Fruit fly (Drosophila melanogaster) whole organism, embryonic: Measurements from ENCODE around the gene Jon66Cii.

Source experiments
- CG10543 ChIP-seq: fragments of 200-800 bp; sonication (Bioruptor generic); optimal IDR thresholded peaks from 3 replicates; lab custom pipeline; 2017; ENCODE audit warnings: missing biosample characterization, mild to moderate bottlenecking, missing genetic modification characterization, moderate library complexity
- CG12071 ChIP-seq: fragments of 200-800 bp; sonication (Bioruptor generic); optimal IDR thresholded peaks from 3 replicates; lab custom pipeline; 2018; ENCODE audit warnings: missing biosample characterization, mild to moderate bottlenecking, missing genetic modification characterization
- CG12744 ChIP-seq: fragments of 200-800 bp; sonication (Bioruptor generic); optimal IDR thresholded peaks from 2 replicates; lab custom pipeline; 2016; ENCODE audit warnings: missing biosample characterization, missing genetic modification characterization
- CG13123 ChIP-seq: fragments of 200-800 bp; sonication (Bioruptor generic); optimal IDR thresholded peaks from 2 replicates; lab custom pipeline; 2016; ENCODE audit warnings: missing biosample characterization, missing genetic modification characterization
- CG13287 ChIP-seq: fragments of 200-800 bp; sonication (Bioruptor generic); IDR thresholded peaks from 2 replicates; pipeline ENCODE4 v1.3.6; 2022; ENCODE audit warnings: missing biosample characterization, missing genetic modification characterization; ENCODE audit not compliant: partially characterized antibody
- CG16815 ChIP-seq: fragments of 200-800 bp; sonication (Bioruptor generic); optimal IDR thresholded peaks from 3 replicates; lab custom pipeline; 2017; ENCODE audit warnings: missing biosample characterization, mild to moderate bottlenecking, missing genetic modification characterization
- CG17802 ChIP-seq: fragments of 200-800 bp; sonication (Bioruptor generic); optimal IDR thresholded peaks from 2 replicates; lab custom pipeline; 2018; ENCODE audit warnings: missing biosample characterization, mild to moderate bottlenecking, missing genetic modification characterization, moderate library complexity
- CG17829 ChIP-seq: fragments of 200-800 bp; optimal IDR thresholded peaks from 2 replicates; lab custom pipeline; 2019; ENCODE audit warnings: missing biosample characterization, mild to moderate bottlenecking, missing genetic modification characterization, moderate library complexity
- CG2116 ChIP-seq: fragments of 200-800 bp; sonication (Bioruptor generic); optimal IDR thresholded peaks from 3 replicates; lab custom pipeline; 2018; ENCODE audit warnings: missing biosample characterization, mild to moderate bottlenecking, missing genetic modification characterization
- CG31365 ChIP-seq: fragments of 200-800 bp; sonication (Bioruptor generic); optimal IDR thresholded peaks from 2 replicates; lab custom pipeline; 2018; ENCODE audit warnings: missing biosample characterization, mild to moderate bottlenecking, missing genetic modification characterization
- CG31388 ChIP-seq: fragments of 200-800 bp; sonication (Bioruptor generic); optimal IDR thresholded peaks from 2 replicates; lab custom pipeline; 2016; ENCODE audit warnings: missing biosample characterization, missing genetic modification characterization
- CG3281 ChIP-seq: fragments of 200-800 bp; sonication (Bioruptor generic); optimal IDR thresholded peaks from 3 replicates; lab custom pipeline; 2017; ENCODE audit warnings: missing biosample characterization, mild to moderate bottlenecking, missing genetic modification characterization
- CG4360 ChIP-seq: fragments of 200-800 bp; sonication (Bioruptor generic); IDR thresholded peaks from 2 replicates; pipeline ENCODE4 v1.3.6; 2022; ENCODE audit warnings: missing biosample characterization, missing genetic modification characterization
- CG43689 ChIP-seq: fragments of 200-800 bp; sonication (Bioruptor generic); IDR thresholded peaks from 2 replicates; pipeline ENCODE4 v1.3.6; 2022; ENCODE audit warnings: missing biosample characterization, missing genetic modification characterization
- CG4707 ChIP-seq: fragments of 200-800 bp; sonication (Bioruptor generic); optimal IDR thresholded peaks from 2 replicates; lab custom pipeline; 2018; ENCODE audit warnings: missing biosample characterization, mild to moderate bottlenecking, missing genetic modification characterization, moderate library complexity
- CG6175 ChIP-seq: fragments of 200-800 bp; sonication (Bioruptor generic); IDR thresholded peaks from 3 replicates; pipeline ENCODE4 v1.3.6; 2022; ENCODE audit warnings: missing biosample characterization, missing genetic modification characterization
- CG6683 ChIP-seq: fragments of 200-800 bp; sonication (Bioruptor generic); optimal IDR thresholded peaks from 2 replicates; lab custom pipeline; 2017; ENCODE audit warnings: missing biosample characterization, mild to moderate bottlenecking, missing genetic modification characterization, missing genetic modification reagents
- CG9727 ChIP-seq: fragments of 200-800 bp; sonication (Bioruptor generic); optimal IDR thresholded peaks from 3 replicates; lab custom pipeline; 2017; ENCODE audit warnings: missing biosample characterization, mild to moderate bottlenecking, missing genetic modification characterization
- CHES-1-like ChIP-seq: fragments of 200-800 bp; sonication (Bioruptor generic); optimal IDR thresholded peaks from 2 replicates; lab custom pipeline; 2016; ENCODE audit warnings: missing biosample characterization, missing genetic modification characterization
- CkIIα-i1 ChIP-seq: fragments of 200-800 bp; sonication (Bioruptor generic); IDR thresholded peaks from 2 replicates; pipeline ENCODE4 v1.3.6; 2022; ENCODE audit warnings: missing biosample characterization, missing genetic modification characterization
- D19A ChIP-seq: fragments of 200-800 bp; optimal IDR thresholded peaks from 3 replicates; lab custom pipeline; 2019; ENCODE audit warnings: missing biosample characterization, mild to moderate bottlenecking, missing genetic modification characterization, moderate library complexity
- Dek ChIP-seq: fragments of 200-800 bp; sonication (Bioruptor generic); optimal IDR thresholded peaks from 3 replicates; lab custom pipeline; 2019; ENCODE audit warnings: missing biosample characterization, mild to moderate bottlenecking, missing genetic modification characterization, moderate library complexity
- ERR ChIP-seq: fragments of 200-800 bp; sonication (Bioruptor generic); optimal IDR thresholded peaks from 2 replicates; lab custom pipeline; 2016; ENCODE audit warnings: missing biosample characterization, missing genetic modification characterization
- Elba2 ChIP-seq: fragments of 200-800 bp; sonication (Bioruptor generic); optimal IDR thresholded peaks from 3 replicates; lab custom pipeline; 2016; ENCODE audit warnings: missing biosample characterization, missing genetic modification characterization
- Ets97D ChIP-seq: fragments of 200-800 bp; sonication (Bioruptor generic); optimal IDR thresholded peaks from 3 replicates; lab custom pipeline; 2016; ENCODE audit warnings: missing biosample characterization, missing genetic modification characterization
- HLHmδ ChIP-seq: fragments of 200-800 bp; sonication (Bioruptor generic); optimal IDR thresholded peaks from 2 replicates; lab custom pipeline; 2018; ENCODE audit warnings: missing biosample characterization, mild to moderate bottlenecking, missing genetic modification characterization, moderate library complexity
- Hr78 ChIP-seq, 2 experiments: fragments of 200-800 bp in 1 of 2; fragments of >200 bp in 1 of 2; sonication (Bioruptor generic) in 1 of 2; optimal IDR thresholded peaks; 2 replicates each; lab custom pipeline; 2017 to 2019; ENCODE audit warnings: missing biosample characterization in 2 of 2, missing genetic modification characterization in 2 of 2, mild to moderate bottlenecking in 1 of 2, moderate library complexity in 1 of 2
- MESR4 ChIP-seq: fragments of 200-800 bp; sonication (Bioruptor generic); optimal IDR thresholded peaks from 2 replicates; lab custom pipeline; 2018; ENCODE audit warnings: missing biosample characterization, mild to moderate bottlenecking, missing genetic modification characterization, moderate library complexity
- Mes4 ChIP-seq: fragments of 200-800 bp; sonication (Bioruptor generic); optimal IDR thresholded peaks from 2 replicates; lab custom pipeline; 2016; ENCODE audit warnings: missing biosample characterization, missing genetic modification characterization
- Oaz ChIP-seq: fragments of 200-800 bp; sonication (Bioruptor generic); IDR thresholded peaks from 2 replicates; pipeline ENCODE4 v1.3.6; 2022; ENCODE audit warnings: missing biosample characterization, missing genetic modification characterization
- Optix ChIP-seq: fragments of 200-800 bp; sonication (Bioruptor generic); IDR thresholded peaks from 3 replicates; pipeline ENCODE4 v1.3.6; 2022; ENCODE audit warnings: missing biosample characterization, missing genetic modification characterization
- Side ChIP-seq: fragments of 200-800 bp; sonication (Bioruptor generic); optimal IDR thresholded peaks from 2 replicates; lab custom pipeline; 2016; ENCODE audit warnings: missing biosample characterization, missing genetic modification characterization
- Sox100B ChIP-seq: fragments of 200-800 bp; sonication (Bioruptor generic); optimal IDR thresholded peaks from 3 replicates; lab custom pipeline; 2018; ENCODE audit warnings: missing biosample characterization, mild to moderate bottlenecking, missing genetic modification characterization
- Tbp ChIP-seq: fragments of >200 bp; optimal IDR thresholded peaks from 2 replicates; lab custom pipeline; 2018; ENCODE audit warnings: missing biosample characterization, missing genetic modification characterization
- abd-A ChIP-seq: fragments of 200-800 bp; sonication (Bioruptor generic); optimal IDR thresholded peaks from 3 replicates; lab custom pipeline; 2019; ENCODE audit warnings: missing biosample characterization, mild to moderate bottlenecking, missing genetic modification characterization, moderate library complexity
- chif ChIP-seq, 2 experiments: fragments of 200-800 bp; sonication (Bioruptor generic); optimal IDR thresholded peaks; 3 replicates each; lab custom pipeline; 2016; ENCODE audit warnings: missing biosample characterization in 2 of 2, missing genetic modification characterization in 2 of 2
- danr ChIP-seq: fragments of 200-800 bp; sonication (Bioruptor generic); IDR thresholded peaks from 2 replicates; pipeline ENCODE4 v1.3.6; 2022; ENCODE audit warnings: missing biosample characterization, missing genetic modification characterization
- en ChIP-seq: fragments of 200-800 bp; sonication (Bioruptor generic); optimal IDR thresholded peaks from 2 replicates; lab custom pipeline; 2016; ENCODE audit warnings: missing biosample characterization, missing genetic modification characterization
- exex ChIP-seq: fragments of 200-800 bp; sonication (Bioruptor generic); optimal IDR thresholded peaks from 4 replicates; lab custom pipeline; 2018; ENCODE audit warnings: missing biosample characterization, mild to moderate bottlenecking, missing genetic modification characterization, moderate library complexity
- fru ChIP-seq: fragments of >200 bp; optimal IDR thresholded peaks from 2 replicates; lab custom pipeline; 2017
- gem ChIP-seq: fragments of 200-800 bp; sonication (Bioruptor generic); optimal IDR thresholded peaks from 2 replicates; lab custom pipeline; 2019; ENCODE audit warnings: missing biosample characterization, mild to moderate bottlenecking, missing genetic modification characterization, moderate library complexity
- gsb-n ChIP-seq: fragments of 200-800 bp; sonication (Bioruptor generic); optimal IDR thresholded peaks from 3 replicates; lab custom pipeline; 2018; ENCODE audit warnings: missing biosample characterization, mild to moderate bottlenecking, missing genetic modification characterization
- mirr ChIP-seq: fragments of 200-800 bp; sonication (Bioruptor generic); optimal IDR thresholded peaks from 3 replicates; lab custom pipeline; 2018; ENCODE audit warnings: missing biosample characterization, mild to moderate bottlenecking, missing genetic modification characterization
- mld ChIP-seq: fragments of 200-800 bp; sonication (Bioruptor generic); IDR thresholded peaks from 3 replicates; pipeline ENCODE4 v1.3.6; 2022; ENCODE audit warnings: missing biosample characterization, missing genetic modification characterization; ENCODE audit not compliant: partially characterized antibody
- nau ChIP-seq: fragments of 200-800 bp; sonication (Bioruptor generic); optimal IDR thresholded peaks from 3 replicates; lab custom pipeline; 2017; ENCODE audit warnings: missing biosample characterization, mild to moderate bottlenecking, missing genetic modification characterization, missing genetic modification reagents
- phol ChIP-seq: fragments of 200-800 bp; sonication (Bioruptor generic); optimal IDR thresholded peaks from 3 replicates; lab custom pipeline; 2018; ENCODE audit warnings: missing biosample characterization, mild to moderate bottlenecking, missing genetic modification characterization, moderate library complexity
- pita ChIP-seq: fragments of 200-800 bp; sonication (Bioruptor generic); optimal IDR thresholded peaks from 2 replicates; lab custom pipeline; 2017; ENCODE audit warnings: missing biosample characterization, mild to moderate bottlenecking, missing genetic modification characterization
- pzg ChIP-seq: fragments of 200-800 bp; sonication (Bioruptor generic); optimal IDR thresholded peaks from 3 replicates; lab custom pipeline; 2018; ENCODE audit warnings: missing biosample characterization, mild to moderate bottlenecking, missing genetic modification characterization, moderate library complexity
- rib ChIP-seq: fragments of 200-800 bp; sonication (Bioruptor generic); IDR thresholded peaks from 2 replicates; pipeline ENCODE4 v1.3.6; 2022; ENCODE audit warnings: missing biosample characterization, missing genetic modification characterization
- row ChIP-seq: fragments of 200-800 bp; sonication (Bioruptor generic); IDR thresholded peaks from 3 replicates; pipeline ENCODE4 v1.3.6; 2022; ENCODE audit warnings: missing biosample characterization, missing genetic modification characterization
- stc ChIP-seq: fragments of 200-800 bp; sonication (Bioruptor generic); IDR thresholded peaks from 2 replicates; pipeline ENCODE4 v1.3.6; 2022; ENCODE audit warnings: missing biosample characterization, missing genetic modification characterization
- unpg ChIP-seq: fragments of 200-800 bp; sonication (Bioruptor generic); optimal IDR thresholded peaks from 3 replicates; lab custom pipeline; 2018; ENCODE audit warnings: missing biosample characterization, mild to moderate bottlenecking, missing genetic modification characterization, moderate library complexity

Jon66Cii gene

DNA sequence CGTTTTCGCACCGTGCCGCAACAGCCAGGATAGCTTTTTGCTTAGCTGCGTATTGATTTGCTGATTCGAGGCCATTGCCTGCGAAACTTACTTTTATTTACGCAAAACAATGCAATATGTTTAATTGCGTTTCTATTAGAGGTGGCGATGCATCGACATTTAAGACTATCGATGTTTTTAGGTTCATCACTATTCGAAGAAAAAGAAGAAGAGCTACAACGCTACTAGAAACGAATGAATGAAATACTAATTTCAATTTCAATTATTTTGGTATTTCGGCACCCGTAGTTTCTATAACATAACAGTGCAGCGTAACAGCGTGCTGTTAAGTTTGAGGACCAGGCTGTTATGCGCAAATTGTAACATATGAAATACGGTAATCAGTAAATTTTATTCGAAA lies 11.7 kb upstream of the Jon66Cii start, which contains the start of the genes Tpt, mkg-p and CG13667 (continued):
- no peak for TF ChIP-seq Oaz (GFP tag; lab: Robert Waterston, UW)
- no peak for TF ChIP-seq mirr
- peak; percentile 49; the same call in 1 of the 3 replicates for TF ChIP-seq row
- no peak for TF ChIP-seq CG12071 (GFP tag; lab: Kevin White, UChicago)
- no peak for TF ChIP-seq D19A (tag; lab: Kevin White, UChicago)
- no peak for TF ChIP-seq Optix (GFP tag; lab: Robert Waterston, UW)
- no peak for TF ChIP-seq CG13123 (GFP tag; lab: Kevin White, UChicago)
- no peak for TF ChIP-seq Tbp (GFP tag; lab: Kevin White, UChicago)
- peak; percentile 60 for TF ChIP-seq Ets97D (GFP tag; lab: Kevin White, UChicago)
- TF ChIP-seq mld: peak; percentile 82; the same call in 2 of the 3 replicates
- no peak for TF ChIP-seq CG43689
- TF ChIP-seq CG10543 (GFP tag; lab: Kevin White, UChicago): no peak
- no peak for TF ChIP-seq Side (GFP tag; lab: Kevin White, UChicago)
- TF ChIP-seq MESR4 (GFP tag; lab: Kevin White, UChicago): peak; percentile 75
- TF ChIP-seq danr (GFP tag; lab: Robert Waterston, UW): no peak
- no peak for TF ChIP-seq CG9727 (GFP tag; lab: Kevin White, UChicago)
- peak; percentile 42 for TF ChIP-seq CG17829 (tag; lab: Kevin White, UChicago)
- no peak for TF ChIP-seq rib (GFP tag; lab: Robert Waterston, UW)
- peak; percentile 94 for TF ChIP-seq CG13287
- no peak for TF ChIP-seq stc
- no peak for TF ChIP-seq Hr78 (GFP tag; optimal IDR thresholded peaks at IDR 0.05; lab: Kevin White, UChicago)
- TF ChIP-seq CG4360 (GFP tag; lab: Robert Waterston, UW): no peak
- no peak for TF ChIP-seq gem (tag; lab: Kevin White, UChicago)
- TF ChIP-seq Dek (tag; lab: Kevin White, UChicago): no peak
- peak; percentile 47 for TF ChIP-seq phol (tag; lab: Kevin White, UChicago)
- no peak for TF ChIP-seq fru (lab: Kevin White, UChicago)
- no peak for TF ChIP-seq ERR (GFP tag; lab: Kevin White, UChicago)
- no peak for TF ChIP-seq nau (GFP tag; lab: Kevin White, UChicago)
- peak; percentile 14 for TF ChIP-seq CG12744 (GFP tag; lab: Kevin White, UChicago)
- TF ChIP-seq chif (GFP tag; optimal IDR thresholded peaks at IDR 0.05; lab: Kevin White, UChicago): no peak
- no peak for TF ChIP-seq en
- TF ChIP-seq CG17802 (tag; lab: Kevin White, UChicago): no peak
- TF ChIP-seq CG31365 (tag; lab: Kevin White, UChicago): no peak
- TF ChIP-seq Elba2 (GFP tag; lab: Kevin White, UChicago): no peak
- no peak for TF ChIP-seq Mes4 (GFP tag; lab: Kevin White, UChicago)
- no peak for TF ChIP-seq exex (tag; lab: Kevin White, UChicago)
- peak; percentile 66 for TF ChIP-seq CG2116 (GFP tag; lab: Kevin White, UChicago)
- no peak for TF ChIP-seq Sox100B (GFP tag; lab: Kevin White, UChicago)
- TF ChIP-seq CkIIα-i1 (GFP tag; lab: Robert Waterston, UW): no peak
- TF ChIP-seq abd-A: no peak
- TF ChIP-seq CG31388 (GFP tag; lab: Kevin White, UChicago): no peak
- TF ChIP-seq CG4707 (GFP tag; lab: Kevin White, UChicago): no peak
- TF ChIP-seq CG16815 (GFP tag; lab: Kevin White, UChicago): no peak
- TF ChIP-seq gsb-n: no peak
- no peak for TF ChIP-seq unpg
- TF ChIP-seq CG6683: no peak
- TF ChIP-seq HLHmδ (GFP tag; lab: Kevin White, UChicago): no peak
- no peak for TF ChIP-seq pita (GFP tag; lab: Kevin White, UChicago)
- no peak for TF ChIP-seq CG6175 (GFP tag; lab: Robert Waterston, UW)
- TF ChIP-seq CG3281 (GFP tag; lab: Kevin White, UChicago): no peak
- peak; percentile 97 for TF ChIP-seq pzg (GFP tag; lab: Kevin White, UChicago)
- peak; percentile 81 for TF ChIP-seq CHES-1-like (GFP tag; lab: Kevin White, UChicago)
